Worm (Caenorhabditis elegans): ENCODE results near the gene Y82E9BR.5.

- no peak for TF ChIP-seq lin-35 (GFP tag; optimal IDR thresholded peaks at IDR 0.05)
- TF ChIP-seq unc-62 (GFP tag; optimal IDR thresholded peaks at IDR 0.05): no peak
- no peak for TF ChIP-seq zfh-2 (GFP tag; conservative IDR thresholded peaks at IDR 0.05)
- no peak for TF ChIP-seq ceh-58 (GFP tag; IDR thresholded peaks at IDR 0.05)
- no peak for TF ChIP-seq gei-17 (GFP tag; optimal IDR thresholded peaks at IDR 0.05)
- TF ChIP-seq ama-1 (optimal IDR thresholded peaks at IDR 0.05): no peak
- TF ChIP-seq ama-1 (GFP tag; optimal IDR thresholded peaks at IDR 0.05): no peak
Observed at ce11 chrIII:1340240-1340639, 43.9 kb upstream of the Y82E9BR.5 start, which contains the start of gene fbxa-5.

All from whole organism, young adult.